Worm (Caenorhabditis elegans) whole organism, mixed stage, embryonic: ENCODE results near the gene yif-1.

ENCODE experiments used
- blmp-1 ChIP-seq: fragments of 150-350 bp; optimal IDR thresholded peaks from 2 replicates; lab custom pipeline; 2014; ENCODE audit warnings: missing biosample characterization, missing genetic modification characterization
- elt-1 ChIP-seq: sonication (generic microtip); optimal IDR thresholded peaks from 2 replicates; lab custom pipeline; 2017; ENCODE audit warnings: missing genetic modification characterization, mild to moderate bottlenecking, missing compliant biosample characterization, antibody characterized with exemption, moderate library complexity, borderline replicate concordance; ENCODE audit not compliant: insufficient read depth
- ham-2 ChIP-seq: fragments of 200-800 bp; sonication (Bioruptor generic); optimal IDR thresholded peaks from 2 replicates; lab custom pipeline; 2018; ENCODE audit warnings: mild to moderate bottlenecking, missing genetic modification characterization, missing compliant biosample characterization
- hlh-1 ChIP-seq: fragments of 150-350 bp; optimal IDR thresholded peaks from 2 replicates; lab custom pipeline; 2014; ENCODE audit warnings: missing biosample characterization, missing genetic modification reagents, missing genetic modification characterization
- lsy-2 ChIP-seq: fragments of 150-350 bp; optimal IDR thresholded peaks from 2 replicates; lab custom pipeline; 2014; ENCODE audit warnings: missing biosample characterization, missing genetic modification characterization
- mep-1 ChIP-seq: fragments of 150-350 bp; optimal IDR thresholded peaks from 2 replicates; lab custom pipeline; 2017; ENCODE audit warnings: missing biosample characterization, missing genetic modification reagents, missing genetic modification characterization, inconsistent platforms
- nhr-12 ChIP-seq: fragments of 150-350 bp; optimal IDR thresholded peaks from 2 replicates; lab custom pipeline; 2014; ENCODE audit warnings: missing biosample characterization, missing genetic modification characterization
- nhr-237 ChIP-seq: fragments of 150-350 bp; optimal IDR thresholded peaks from 2 replicates; lab custom pipeline; 2014; ENCODE audit warnings: missing biosample characterization, missing genetic modification characterization
- nhr-28 ChIP-seq: fragments of 150-350 bp; optimal IDR thresholded peaks from 2 replicates; lab custom pipeline; 2014; ENCODE audit warnings: missing biosample characterization, missing genetic modification characterization
- snpc-4 ChIP-seq: fragments of 150-350 bp; optimal IDR thresholded peaks from 2 replicates; lab custom pipeline; 2014; ENCODE audit warnings: missing biosample characterization, missing genetic modification characterization
- sptf-1 ChIP-seq: sonication (generic microtip); optimal IDR thresholded peaks from 2 replicates; lab custom pipeline; 2017; ENCODE audit warnings: mild to moderate bottlenecking, missing genetic modification characterization, moderate library complexity, missing compliant biosample characterization
- tbx-8 ChIP-seq: fragments of 200-800 bp; sonication (Bioruptor generic); optimal IDR thresholded peaks from 2 replicates; lab custom pipeline; 2018; ENCODE audit warnings: mild to moderate bottlenecking, missing genetic modification characterization, moderate library complexity, missing compliant biosample characterization

- no peak for TF ChIP-seq mep-1 (tag; lab: Kevin White, UChicago)
- no peak for TF ChIP-seq snpc-4 (tag; lab: Kevin White, UChicago)
- TF ChIP-seq hlh-1 (tag; lab: Kevin White, UChicago), result no peak
- no peak for TF ChIP-seq nhr-28
- TF ChIP-seq nhr-12 (tag; lab: Kevin White, UChicago), result no peak
- TF ChIP-seq elt-1, result no peak
- TF ChIP-seq tbx-8, result no peak
- TF ChIP-seq lsy-2 (tag; lab: Kevin White, UChicago), result no peak
- TF ChIP-seq ham-2, result no peak
- TF ChIP-seq blmp-1 (tag; lab: Kevin White, UChicago), result no peak
- TF ChIP-seq sptf-1 (tag; lab: Kevin White, UChicago), result no peak
- TF ChIP-seq nhr-237, result no peak
These were observed 18.0 kb upstream of the yif-1 start for ce11 chrV:10072721-10073120.
